Worm (Caenorhabditis elegans): Measurements from ENCODE around the gene F09E5.14.

- TF ChIP-seq ZK546.5 (tag; optimal IDR thresholded peaks at IDR 0.05), result no peak
- no peak for TF ChIP-seq nhr-12 (tag; optimal IDR thresholded peaks at IDR 0.05)
- TF ChIP-seq gmeb-1 (tag; optimal IDR thresholded peaks at IDR 0.05), result no peak
- TF ChIP-seq skn-1 (tag; optimal IDR thresholded peaks at IDR 0.05), result no peak
- no peak for TF ChIP-seq fos-1 (tag; optimal IDR thresholded peaks at IDR 0.05)
Measured at ce11 chrII:5374967-5375366, 30.3 kb upstream of the F09E5.14 start, which contains the start of gene algn-2.
